Worm (Caenorhabditis elegans) whole organism, mixed stage, embryonic: ENCODE data around the gene F56H9.2.

Source experiments
- M03D4.4 ChIP-seq: sonication (generic microtip); optimal IDR thresholded peaks from 2 replicates; lab custom pipeline; 2017; ENCODE audit warnings: mild to moderate bottlenecking, missing genetic modification characterization, missing compliant biosample characterization
- bed-3 ChIP-seq: fragments of 200-800 bp; sonication (Bioruptor generic); optimal IDR thresholded peaks from 3 replicates; lab custom pipeline; 2018; ENCODE audit warnings: mild to moderate bottlenecking, missing genetic modification characterization, moderate library complexity, missing compliant biosample characterization
- ceh-39 ChIP-seq: fragments of 150-350 bp; optimal IDR thresholded peaks from 2 replicates; lab custom pipeline; 2014; ENCODE audit warnings: missing biosample characterization, missing genetic modification characterization
- ceh-43 ChIP-seq: fragments of 200-800 bp; sonication (Bioruptor generic); optimal IDR thresholded peaks from 2 replicates; lab custom pipeline; 2018; ENCODE audit warnings: mild to moderate bottlenecking, missing genetic modification characterization, moderate library complexity, missing compliant biosample characterization
- ceh-83 ChIP-seq: fragments of 200-800 bp; sonication (Bioruptor generic); optimal IDR thresholded peaks from 2 replicates; lab custom pipeline; 2018; ENCODE audit warnings: mild to moderate bottlenecking, missing genetic modification characterization, missing compliant biosample characterization
- ces-1 ChIP-seq: fragments of 150-350 bp; optimal IDR thresholded peaks from 2 replicates; lab custom pipeline; 2014; ENCODE audit warnings: missing biosample characterization, missing genetic modification reagents, missing genetic modification characterization
- drap-1 ChIP-seq: fragments of 200-800 bp; sonication (Bioruptor generic); optimal IDR thresholded peaks from 3 replicates; lab custom pipeline; 2018; ENCODE audit warnings: mild to moderate bottlenecking, missing genetic modification characterization, missing compliant biosample characterization
- elt-1 ChIP-seq: sonication (generic microtip); optimal IDR thresholded peaks from 2 replicates; lab custom pipeline; 2017; ENCODE audit warnings: missing genetic modification characterization, mild to moderate bottlenecking, missing compliant biosample characterization, antibody characterized with exemption, moderate library complexity, borderline replicate concordance; ENCODE audit not compliant: insufficient read depth
- elt-3 ChIP-seq: fragments of 150-350 bp; optimal IDR thresholded peaks from 2 replicates; lab custom pipeline; 2014; ENCODE audit warnings: missing biosample characterization, missing genetic modification characterization
- flh-1 ChIP-seq: fragments of 200-800 bp; sonication (Bioruptor generic); optimal IDR thresholded peaks from 2 replicates; lab custom pipeline; 2018; ENCODE audit warnings: mild to moderate bottlenecking, missing genetic modification characterization, moderate library complexity, missing compliant biosample characterization
- ham-2 ChIP-seq: fragments of 200-800 bp; sonication (Bioruptor generic); optimal IDR thresholded peaks from 2 replicates; lab custom pipeline; 2018; ENCODE audit warnings: mild to moderate bottlenecking, missing genetic modification characterization, missing compliant biosample characterization
- hlh-1 ChIP-seq: fragments of 150-350 bp; optimal IDR thresholded peaks from 2 replicates; lab custom pipeline; 2014; ENCODE audit warnings: missing biosample characterization, missing genetic modification reagents, missing genetic modification characterization
- lin-13 ChIP-seq: fragments of 150-350 bp; optimal IDR thresholded peaks from 2 replicates; lab custom pipeline; 2014; ENCODE audit warnings: missing biosample characterization, missing genetic modification characterization
- lin-32 ChIP-seq: fragments of 200-800 bp; sonication (Bioruptor generic); optimal IDR thresholded peaks from 2 replicates; lab custom pipeline; 2018; ENCODE audit warnings: mild to moderate bottlenecking, missing genetic modification characterization, missing compliant biosample characterization
- lsy-2 ChIP-seq: fragments of 150-350 bp; optimal IDR thresholded peaks from 2 replicates; lab custom pipeline; 2014; ENCODE audit warnings: missing biosample characterization, missing genetic modification characterization
- mab-5 ChIP-seq: fragments of 150-350 bp; optimal IDR thresholded peaks from 2 replicates; lab custom pipeline; 2014; ENCODE audit warnings: missing biosample characterization, missing genetic modification characterization
- mep-1 ChIP-seq: fragments of 150-350 bp; optimal IDR thresholded peaks from 2 replicates; lab custom pipeline; 2017; ENCODE audit warnings: missing biosample characterization, missing genetic modification reagents, missing genetic modification characterization, inconsistent platforms
- nhr-12 ChIP-seq: fragments of 150-350 bp; optimal IDR thresholded peaks from 2 replicates; lab custom pipeline; 2014; ENCODE audit warnings: missing biosample characterization, missing genetic modification characterization
- nhr-237 ChIP-seq: fragments of 150-350 bp; optimal IDR thresholded peaks from 2 replicates; lab custom pipeline; 2014; ENCODE audit warnings: missing biosample characterization, missing genetic modification characterization
- nhr-28 ChIP-seq: fragments of 150-350 bp; optimal IDR thresholded peaks from 2 replicates; lab custom pipeline; 2014; ENCODE audit warnings: missing biosample characterization, missing genetic modification characterization
- nhr-76 ChIP-seq: sonication (generic microtip); optimal IDR thresholded peaks from 2 replicates; lab custom pipeline; 2017; ENCODE audit warnings: missing biosample characterization, missing genetic modification characterization
- sem-2 ChIP-seq: fragments of 200-800 bp; sonication (Bioruptor generic); optimal IDR thresholded peaks from 2 replicates; lab custom pipeline; 2018; ENCODE audit warnings: mild to moderate bottlenecking, missing genetic modification characterization, missing compliant biosample characterization
- snpc-4 ChIP-seq: fragments of 150-350 bp; optimal IDR thresholded peaks from 2 replicates; lab custom pipeline; 2014; ENCODE audit warnings: missing biosample characterization, missing genetic modification characterization
- sptf-1 ChIP-seq: sonication (generic microtip); optimal IDR thresholded peaks from 2 replicates; lab custom pipeline; 2017; ENCODE audit warnings: mild to moderate bottlenecking, missing genetic modification characterization, moderate library complexity, missing compliant biosample characterization
- tbx-8 ChIP-seq: fragments of 200-800 bp; sonication (Bioruptor generic); optimal IDR thresholded peaks from 2 replicates; lab custom pipeline; 2018; ENCODE audit warnings: mild to moderate bottlenecking, missing genetic modification characterization, moderate library complexity, missing compliant biosample characterization
- unc-120 ChIP-seq: sonication (generic microtip); optimal IDR thresholded peaks from 2 replicates; lab custom pipeline; 2017; ENCODE audit warnings: missing genetic modification characterization, missing compliant biosample characterization; ENCODE audit not compliant: poor library complexity, severe bottlenecking
- unc-39 ChIP-seq: fragments of 150-350 bp; optimal IDR thresholded peaks from 2 replicates; lab custom pipeline; 2014; ENCODE audit warnings: missing biosample characterization, missing genetic modification characterization
- unc-62 ChIP-seq: fragments of 150-350 bp; optimal IDR thresholded peaks from 2 replicates; lab custom pipeline; 2014; ENCODE audit warnings: missing biosample characterization, missing genetic modification reagents, missing genetic modification characterization
- zip-8 ChIP-seq: fragments of 150-350 bp; optimal IDR thresholded peaks from 2 replicates; lab custom pipeline; 2014; ENCODE audit warnings: missing biosample characterization, missing genetic modification characterization

F56H9.2 gene

ce11 chrV:12612118-12612517 is 25.3 kb upstream of the F56H9.2 start, which contains the start of gene cyc-2.2:
cyc-2.2 (minus strand) TSS chrV:12612218.
- TF ChIP-seq elt-1 (tag; lab: Kevin White, UChicago) (no peak), lsy-2 (tag; lab: Kevin White, UChicago) (no peak), lin-13 (tag; lab: Kevin White, UChicago) (no peak), lin-32 (GFP tag; lab: Kevin White, UChicago) (no peak), ceh-39 (tag; lab: Kevin White, UChicago) (no peak), M03D4.4 (tag; lab: Kevin White, UChicago) (no peak), mab-5 (tag; lab: Kevin White, UChicago) (no peak), bed-3 (GFP tag; lab: Kevin White, UChicago) (no peak), drap-1 (no peak), snpc-4 (tag; lab: Kevin White, UChicago) (no peak), mep-1 (tag; lab: Kevin White, UChicago) (no peak), nhr-12 (tag; lab: Kevin White, UChicago) (no peak), unc-62 (GFP tag; lab: Kevin White, UChicago) (no peak), tbx-8 (GFP tag; lab: Kevin White, UChicago) (no peak)

- TF ChIP-seq nhr-28 (tag; lab: Kevin White, UChicago) (no peak), sptf-1 (tag; lab: Kevin White, UChicago) (no peak), ceh-43 (no peak), zip-8 (tag; lab: Kevin White, UChicago) (no peak)
- TF ChIP-seq, all 35 proteins: peak for 0
These were observed 13.1 kb upstream of the F56H9.2 start, which contains the start of gene F56H9.9 for ce11 chrV:12624371-12624770. F56H9.9 (minus strand) TSS chrV:12624471.

ce11 chrV:12629743-12630142 is 7.7 kb upstream of the F56H9.2 start, which contains the start of gene F56H9.6:
F56H9.6 (minus strand) TSS chrV:12629843.
- TF ChIP-seq unc-120 (tag; lab: Kevin White, UChicago): no peak
- no peak for TF ChIP-seq lin-32 (GFP tag; lab: Kevin White, UChicago)
- no peak for TF ChIP-seq hlh-1 (tag; lab: Kevin White, UChicago)
- no peak for TF ChIP-seq snpc-4 (tag; lab: Kevin White, UChicago)
- no peak for TF ChIP-seq tbx-8 (GFP tag; lab: Kevin White, UChicago)
- no peak for TF ChIP-seq nhr-12 (tag; lab: Kevin White, UChicago)
- TF ChIP-seq lsy-2 (tag; lab: Kevin White, UChicago): no peak
- TF ChIP-seq drap-1: no peak
- no peak for TF ChIP-seq mep-1 (tag; lab: Kevin White, UChicago)
- TF ChIP-seq sptf-1 (tag; lab: Kevin White, UChicago): no peak
- TF ChIP-seq ces-1: no peak
- no peak for TF ChIP-seq ham-2
- no peak for TF ChIP-seq mab-5 (tag; lab: Kevin White, UChicago)
- TF ChIP-seq flh-1: no peak
- TF ChIP-seq ceh-39 (tag; lab: Kevin White, UChicago): no peak
- no peak for TF ChIP-seq M03D4.4 (tag; lab: Kevin White, UChicago)

- TF ChIP-seq bed-3 (GFP tag; lab: Kevin White, UChicago): no peak
- no peak for TF ChIP-seq hlh-1 (tag; lab: Kevin White, UChicago)
- TF ChIP-seq snpc-4 (tag; lab: Kevin White, UChicago): no peak
- TF ChIP-seq zip-8 (tag; lab: Kevin White, UChicago): no peak
- no peak for TF ChIP-seq ceh-43
- TF ChIP-seq nhr-12 (tag; lab: Kevin White, UChicago): no peak
- TF ChIP-seq elt-3: no peak
- no peak for TF ChIP-seq ceh-39 (tag; lab: Kevin White, UChicago)
- no peak for TF ChIP-seq M03D4.4 (tag; lab: Kevin White, UChicago)
- TF ChIP-seq, all 35 proteins: peak for 0
These were observed 5.4 kb upstream of the F56H9.2 start, which contains the start of gene srx-113 for ce11 chrV:12632048-12632447. srx-113 (minus strand) TSS chrV:12632148.

- TF ChIP-seq flh-1: peak; percentile 19
- TF ChIP-seq nhr-237 (tag; lab: Kevin White, UChicago): no peak
- no peak for TF ChIP-seq unc-39
- TF ChIP-seq, all 35 proteins: peak for 1
These were observed 4.4 kb upstream of the F56H9.2 start for ce11 chrV:12633046-12633445.

ce11 chrV:12634050-12634449 is 3.4 kb upstream of the F56H9.2 start:
- TF ChIP-seq unc-62 (GFP tag; lab: Kevin White, UChicago) (no peak), hlh-1 (tag; lab: Kevin White, UChicago) (no peak), tbx-8 (GFP tag; lab: Kevin White, UChicago) (no peak), snpc-4 (tag; lab: Kevin White, UChicago) (no peak), nhr-12 (tag; lab: Kevin White, UChicago) (no peak), ceh-83 (GFP tag; lab: Kevin White, UChicago) (no peak), bed-3 (GFP tag; lab: Kevin White, UChicago) (no peak), nhr-76 (tag; lab: Kevin White, UChicago) (no peak), zip-8 (tag; lab: Kevin White, UChicago) (no peak), unc-120 (tag; lab: Kevin White, UChicago) (no peak), sem-2 (GFP tag; lab: Kevin White, UChicago) (no peak)
